Worm (Caenorhabditis elegans) whole organism, L2 larva: ENCODE data around the gene nbs-1.

Source experiments
- C34F6.9 ChIP-seq: fragments of 150-350 bp; optimal IDR thresholded peaks from 2 replicates; lab custom pipeline; 2014; ENCODE audit warnings: missing biosample characterization, missing genetic modification characterization
- F13H6.1 ChIP-seq: sonication (generic microtip); optimal IDR thresholded peaks from 2 replicates; lab custom pipeline; 2016; ENCODE audit warnings: missing genetic modification characterization, missing compliant biosample characterization
- R02D3.7 ChIP-seq: fragments of 150-350 bp; optimal IDR thresholded peaks from 2 replicates; lab custom pipeline; 2014; ENCODE audit warnings: missing biosample characterization, missing genetic modification characterization
- Y55F3AM.14 ChIP-seq: fragments of 200-800 bp; sonication (Bioruptor generic); optimal IDR thresholded peaks from 2 replicates; lab custom pipeline; 2018; ENCODE audit warnings: mild to moderate bottlenecking, missing genetic modification characterization, missing compliant biosample characterization
- ZK546.5 ChIP-seq: sonication (generic microtip); optimal IDR thresholded peaks from 2 replicates; lab custom pipeline; 2017; ENCODE audit warnings: missing biosample characterization, missing genetic modification characterization
- alr-1 ChIP-seq: fragments of 150-350 bp; optimal IDR thresholded peaks from 2 replicates; lab custom pipeline; 2014; ENCODE audit warnings: missing biosample characterization, missing genetic modification characterization
- ama-1 ChIP-seq: fragments of 150-350 bp; optimal IDR thresholded peaks from 2 replicates; lab custom pipeline; 2018; ENCODE audit warnings: inconsistent platforms
- blmp-1 ChIP-seq: sonication (generic microtip); optimal IDR thresholded peaks from 2 replicates; lab custom pipeline; 2017; ENCODE audit warnings: missing genetic modification characterization, mild to moderate bottlenecking, missing compliant biosample characterization, antibody characterized with exemption, moderate library complexity; ENCODE audit not compliant: insufficient read depth
- ceh-16 ChIP-seq: fragments of 150-350 bp; optimal IDR thresholded peaks from 2 replicates; lab custom pipeline; 2014; ENCODE audit warnings: missing biosample characterization, missing genetic modification characterization
- ceh-82 ChIP-seq: fragments of 150-350 bp; optimal IDR thresholded peaks from 2 replicates; lab custom pipeline; 2014; ENCODE audit warnings: missing biosample characterization, missing genetic modification characterization
- crh-2 ChIP-seq: sonication (generic microtip); optimal IDR thresholded peaks from 2 replicates; lab custom pipeline; 2017; ENCODE audit warnings: missing biosample characterization, missing genetic modification characterization
- dmd-4 ChIP-seq: sonication (generic microtip); optimal IDR thresholded peaks from 2 replicates; lab custom pipeline; 2017; ENCODE audit warnings: missing biosample characterization, missing genetic modification characterization
- egl-27 ChIP-seq: sonication (generic microtip); optimal IDR thresholded peaks from 3 replicates; lab custom pipeline; 2017; ENCODE audit warnings: missing biosample characterization, missing genetic modification reagents, missing genetic modification characterization
- elt-1 ChIP-seq: fragments of 150-350 bp; optimal IDR thresholded peaks from 2 replicates; lab custom pipeline; 2014; ENCODE audit warnings: missing biosample characterization, missing genetic modification characterization
- elt-3 ChIP-seq: sonication (generic microtip); optimal IDR thresholded peaks from 2 replicates; lab custom pipeline; 2017; ENCODE audit warnings: missing biosample characterization, missing genetic modification characterization
- fos-1 ChIP-seq: fragments of 150-350 bp; optimal IDR thresholded peaks from 2 replicates; lab custom pipeline; 2014; ENCODE audit warnings: missing biosample characterization, missing genetic modification characterization
- gmeb-1 ChIP-seq: fragments of 150-350 bp; optimal IDR thresholded peaks from 2 replicates; lab custom pipeline; 2014; ENCODE audit warnings: missing biosample characterization, missing genetic modification characterization
- lin-11 ChIP-seq: fragments of 150-350 bp; sonication (generic microtip); optimal IDR thresholded peaks from 2 replicates; lab custom pipeline; 2014; ENCODE audit warnings: missing biosample characterization, missing genetic modification characterization, inconsistent platforms, mixed read lengths
- lin-13 ChIP-seq: fragments of 150-350 bp; optimal IDR thresholded peaks from 2 replicates; lab custom pipeline; 2014; ENCODE audit warnings: missing biosample characterization, missing genetic modification reagents, missing genetic modification characterization
- lin-39 ChIP-seq: fragments of 150-350 bp; optimal IDR thresholded peaks from 2 replicates; lab custom pipeline; 2014; ENCODE audit warnings: missing biosample characterization, missing genetic modification reagents, missing genetic modification characterization
- lsy-2 ChIP-seq, 2 experiments: fragments of 150-350 bp in 1 of 2; sonication (generic microtip) in 1 of 2; optimal IDR thresholded peaks; 2 replicates each; lab custom pipeline; 2014 to 2017; ENCODE audit warnings: missing biosample characterization in 2 of 2, missing genetic modification characterization in 2 of 2
- mab-5 ChIP-seq: fragments of 150-350 bp; optimal IDR thresholded peaks from 2 replicates; lab custom pipeline; 2014; ENCODE audit warnings: missing biosample characterization, missing genetic modification characterization
- mbf-1 ChIP-seq: sonication (generic microtip); optimal IDR thresholded peaks from 2 replicates; lab custom pipeline; 2017; ENCODE audit warnings: missing biosample characterization, missing genetic modification characterization
- mdl-1 ChIP-seq, 2 experiments: fragments of 150-350 bp in 1 of 2; sonication (generic microtip) in 1 of 2; optimal IDR thresholded peaks; 2 replicates each; lab custom pipeline; 2017; ENCODE audit warnings: missing biosample characterization in 2 of 2, missing genetic modification characterization in 2 of 2
- nhr-10 ChIP-seq: sonication (generic microtip); optimal IDR thresholded peaks from 2 replicates; lab custom pipeline; 2017; ENCODE audit warnings: missing biosample characterization, missing genetic modification characterization
- nhr-11 ChIP-seq: fragments of 150-350 bp; optimal IDR thresholded peaks from 2 replicates; lab custom pipeline; 2014; ENCODE audit warnings: missing biosample characterization, missing genetic modification characterization
- nhr-12 ChIP-seq: fragments of 150-350 bp; optimal IDR thresholded peaks from 2 replicates; lab custom pipeline; 2014; ENCODE audit warnings: missing biosample characterization, missing genetic modification characterization
- nhr-129 ChIP-seq: fragments of 150-350 bp; optimal IDR thresholded peaks from 2 replicates; lab custom pipeline; 2014; ENCODE audit warnings: missing biosample characterization, missing genetic modification characterization
- nhr-21 ChIP-seq: fragments of 150-350 bp; optimal IDR thresholded peaks from 2 replicates; lab custom pipeline; 2014; ENCODE audit warnings: missing biosample characterization, missing genetic modification characterization
- nhr-237 ChIP-seq: fragments of 150-350 bp; optimal IDR thresholded peaks from 2 replicates; lab custom pipeline; 2014; ENCODE audit warnings: missing biosample characterization, missing genetic modification characterization
- nhr-25 ChIP-seq: fragments of 150-350 bp; sonication (generic microtip); optimal IDR thresholded peaks from 3 replicates; lab custom pipeline; 2014; ENCODE audit warnings: missing biosample characterization, missing genetic modification characterization
- nhr-6 ChIP-seq: fragments of 150-350 bp; optimal IDR thresholded peaks from 2 replicates; lab custom pipeline; 2014; ENCODE audit warnings: missing biosample characterization, missing genetic modification characterization
- nhr-77 ChIP-seq: fragments of 150-350 bp; optimal IDR thresholded peaks from 2 replicates; lab custom pipeline; 2014; ENCODE audit warnings: missing biosample characterization, missing genetic modification characterization
- skn-1 ChIP-seq: sonication (generic microtip); optimal IDR thresholded peaks from 2 replicates; lab custom pipeline; 2017; ENCODE audit warnings: missing biosample characterization, missing genetic modification characterization
- sma-3 ChIP-seq: sonication (generic microtip); optimal IDR thresholded peaks from 2 replicates; lab custom pipeline; 2016; ENCODE audit warnings: missing genetic modification reagents, missing genetic modification characterization, missing compliant biosample characterization
- sma-9 ChIP-seq, 2 experiments: fragments of 150-350 bp in 1 of 2; sonication (generic microtip) in 1 of 2; optimal IDR thresholded peaks; 2 replicates each; lab custom pipeline; 2014 to 2016; ENCODE audit warnings: missing genetic modification characterization in 2 of 2, mild to moderate bottlenecking in 1 of 2, missing biosample characterization in 1 of 2, missing compliant biosample characterization in 1 of 2, missing genetic modification reagents in 1 of 2, moderate library complexity in 1 of 2
- snpc-4 ChIP-seq: fragments of 150-350 bp; optimal IDR thresholded peaks from 2 replicates; lab custom pipeline; 2014; ENCODE audit warnings: missing biosample characterization, missing genetic modification characterization
- unc-39 ChIP-seq: fragments of 150-350 bp; optimal IDR thresholded peaks from 2 replicates; lab custom pipeline; 2014; ENCODE audit warnings: missing biosample characterization, missing genetic modification characterization
- unc-55 ChIP-seq: fragments of 150-350 bp; sonication (generic microtip); optimal IDR thresholded peaks from 3 replicates; lab custom pipeline; 2014; ENCODE audit warnings: missing biosample characterization, missing genetic modification reagents, missing genetic modification characterization
- unc-62 ChIP-seq: fragments of 150-350 bp; optimal IDR thresholded peaks from 2 replicates; lab custom pipeline; 2014; ENCODE audit warnings: missing biosample characterization, missing genetic modification reagents, missing genetic modification characterization
- zag-1 ChIP-seq: fragments of 150-350 bp; optimal IDR thresholded peaks from 2 replicates; lab custom pipeline; 2014; ENCODE audit warnings: missing biosample characterization, missing genetic modification characterization
- ztf-1 ChIP-seq: fragments of 200-800 bp; sonication (Bioruptor generic); conservative IDR thresholded peaks from 2 replicates; pipeline ENCODE4 v1.3.6; 2022; ENCODE audit warnings: missing genetic modification characterization, missing compliant biosample characterization
- ztf-11 ChIP-seq: sonication (generic microtip); optimal IDR thresholded peaks from 2 replicates; lab custom pipeline; 2017; ENCODE audit warnings: missing biosample characterization, missing genetic modification characterization
- ztf-4 ChIP-seq: fragments of 150-350 bp; optimal IDR thresholded peaks from 2 replicates; lab custom pipeline; 2014; ENCODE audit warnings: missing biosample characterization, missing genetic modification characterization

The nbs-1 gene

DNA sequence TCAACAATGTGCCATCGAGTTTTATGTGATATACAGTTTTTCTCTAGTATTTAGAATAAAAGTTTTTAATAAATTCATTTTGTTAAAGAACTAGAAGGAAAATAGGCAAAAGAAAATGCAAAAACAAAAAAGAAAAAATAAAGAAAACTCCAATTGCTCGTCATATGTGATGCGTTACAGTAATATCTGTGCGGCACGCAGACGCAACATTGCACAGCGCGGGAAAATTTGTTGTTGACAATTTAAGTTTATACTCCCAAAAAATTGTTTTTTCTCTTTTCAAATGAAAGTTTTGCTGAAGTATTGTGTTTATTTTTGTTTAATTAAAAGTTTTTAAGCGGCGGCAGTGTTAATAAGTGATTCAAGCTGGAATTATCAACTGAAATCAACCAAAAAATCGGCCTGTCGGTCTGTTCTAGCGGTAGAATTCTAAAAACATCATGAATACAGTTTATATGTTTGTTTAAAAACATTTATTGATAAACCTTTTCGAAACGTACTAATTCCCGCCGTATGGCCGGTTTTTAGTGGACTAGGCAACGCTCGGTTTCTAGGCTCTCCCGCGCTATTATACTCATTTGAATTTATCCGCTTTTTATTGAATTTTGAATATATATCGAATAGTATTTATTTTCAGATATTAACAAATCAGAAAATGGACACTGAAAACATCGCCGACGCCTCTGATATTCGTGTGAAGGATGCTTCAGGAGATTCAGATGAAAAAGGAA lies 9.9 kb upstream of the nbs-1 start, which contains the start of gene nasp-1:
nasp-1 (plus strand) TSS at position 632 of the 731 bp plus-strand sequence.
- TF ChIP-seq lsy-2 (tag; optimal IDR thresholded peaks at IDR 0.05; lab: Kevin White, UChicago) (peak in 1 of 2 experiments; percentile 73), nhr-21 (tag; lab: Kevin White, UChicago) (no peak)
- TF ChIP-seq, all 48 proteins: peak for 1

DNA sequence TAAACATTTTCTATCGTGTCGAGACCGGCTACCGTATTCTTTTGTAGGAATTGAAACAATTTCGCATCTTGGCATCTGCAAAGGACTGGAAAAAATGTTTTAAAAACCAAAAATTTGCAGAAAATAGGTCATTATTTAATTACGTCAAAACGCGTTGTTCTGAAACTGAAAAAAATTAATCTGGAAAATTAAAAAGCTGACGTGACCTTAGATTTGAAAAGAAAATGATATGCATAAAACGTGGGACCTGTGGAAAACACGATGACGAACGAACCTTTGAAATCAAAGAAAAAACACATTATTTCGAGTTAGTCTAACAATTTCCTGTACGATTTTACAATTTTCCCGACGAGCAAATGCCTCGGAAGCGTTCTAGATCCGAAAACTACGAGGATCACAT lies 7.9 kb upstream of the nbs-1 start, which contains the start of gene C09H10.9:
C09H10.9 (plus strand) TSS at position 301 of the 400 bp plus-strand sequence.
- TF ChIP-seq alr-1 = no peak
- TF ChIP-seq gmeb-1 (tag; lab: Kevin White, UChicago) = no peak
- TF ChIP-seq mdl-1 (tag; optimal IDR thresholded peaks at IDR 0.05; lab: Kevin White, UChicago) = no peak
- no peak for TF ChIP-seq nhr-77 (tag; lab: Kevin White, UChicago)
- TF ChIP-seq nhr-21 (tag; lab: Kevin White, UChicago) = no peak
- TF ChIP-seq elt-1 = no peak
- TF ChIP-seq crh-2 (tag; lab: Kevin White, UChicago) = no peak
- no peak for TF ChIP-seq ama-1 (lab: Kevin White, UChicago)
- TF ChIP-seq C34F6.9 (tag; lab: Kevin White, UChicago) = no peak
- TF ChIP-seq nhr-25 (tag; lab: Kevin White, UChicago) = no peak
- no peak for TF ChIP-seq nhr-237 (tag; lab: Kevin White, UChicago)
- TF ChIP-seq lin-11 (tag; lab: Kevin White, UChicago) = no peak
- no peak for TF ChIP-seq egl-27 (tag; lab: Kevin White, UChicago)
- no peak for TF ChIP-seq zag-1 (tag; lab: Kevin White, UChicago)
- TF ChIP-seq snpc-4 = no peak
- no peak for TF ChIP-seq unc-39
- TF ChIP-seq nhr-6 = no peak
- no peak for TF ChIP-seq R02D3.7 (tag; lab: Kevin White, UChicago)
- TF ChIP-seq lin-13 = no peak
- no peak for TF ChIP-seq nhr-11 (tag; lab: Kevin White, UChicago)

DNA sequence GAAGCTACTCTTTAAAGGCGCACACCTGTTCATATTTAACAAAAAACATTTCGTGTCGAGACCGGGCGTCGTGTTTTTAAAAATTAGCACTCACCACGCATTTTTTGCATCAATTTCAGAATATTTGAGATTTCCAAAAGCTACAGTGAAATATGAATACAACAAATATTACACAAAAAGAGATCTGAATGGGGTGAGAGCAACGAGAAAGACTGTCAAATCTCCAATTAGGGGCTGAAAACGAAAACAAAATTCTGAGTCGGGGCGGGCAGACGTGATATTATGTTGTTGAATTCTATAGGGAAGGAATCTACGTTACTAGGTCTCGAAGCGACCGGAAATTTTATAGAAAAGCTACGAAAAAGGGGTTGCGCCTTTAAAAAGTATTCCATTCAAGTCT lies 7.4 kb upstream of the nbs-1 start, which contains the start of gene C09H10.5:
C09H10.5 (minus strand) TSS at position 101 of the 400 bp plus-strand sequence.
- TF ChIP-seq F13H6.1 (tag; lab: Kevin White, UChicago) = no peak
- no peak for TF ChIP-seq dmd-4 (tag; lab: Kevin White, UChicago)
- no peak for TF ChIP-seq elt-3 (tag; lab: Kevin White, UChicago)

DNA sequence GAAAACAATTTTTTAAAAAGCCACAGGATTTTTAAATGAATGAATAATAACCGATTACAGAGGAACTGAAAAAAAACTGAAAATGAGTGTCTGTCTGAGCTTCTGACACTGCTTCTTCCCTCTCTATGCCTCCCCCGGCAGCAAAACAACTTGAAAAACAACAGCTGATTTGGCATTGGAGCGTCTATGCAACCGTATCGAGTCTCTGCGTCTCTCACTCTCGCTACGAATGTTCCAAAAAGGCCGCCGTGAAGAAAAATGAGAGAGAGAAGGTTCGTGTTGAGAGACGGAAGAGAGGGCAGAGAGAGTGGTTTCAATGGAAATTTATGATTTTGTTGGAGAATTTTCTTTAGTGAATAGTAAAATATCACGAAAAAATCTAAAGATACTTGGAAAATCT lies 6.8 kb upstream of the nbs-1 start:
- TF ChIP-seq ceh-82 (tag; lab: Kevin White, UChicago) (no peak), unc-39 (no peak), ceh-16 (tag; lab: Kevin White, UChicago) (no peak), nhr-129 (peak; percentile 89), mab-5 (tag; lab: Kevin White, UChicago) (no peak), mdl-1 (tag; optimal IDR thresholded peaks at IDR 0.05; lab: Kevin White, UChicago) (peak in 1 of 2 experiments; percentile 4), mbf-1 (tag; lab: Kevin White, UChicago) (no peak), elt-1 (no peak), sma-3 (peak; percentile 29), gmeb-1 (tag; lab: Kevin White, UChicago) (peak; percentile 59), lin-39 (no peak), nhr-10 (tag; lab: Kevin White, UChicago) (no peak), ztf-1 (GFP tag; lab: Robert Waterston, UW) (no peak), ama-1 (lab: Kevin White, UChicago) (no peak), nhr-77 (tag; lab: Kevin White, UChicago) (no peak), lin-13 (peak; percentile 51), crh-2 (tag; lab: Kevin White, UChicago) (peak; percentile 75), skn-1 (tag; lab: Kevin White, UChicago) (no peak), unc-62 (GFP tag; lab: Kevin White, UChicago) (no peak), nhr-12 (tag; lab: Kevin White, UChicago) (no peak), nhr-21 (tag; lab: Kevin White, UChicago) (no peak), unc-55 (GFP tag; lab: Kevin White, UChicago) (peak; percentile 80), lsy-2 (tag; optimal IDR thresholded peaks at IDR 0.05; lab: Kevin White, UChicago) (peak; percentile 52 to 82), blmp-1 (tag; lab: Kevin White, UChicago) (no peak), nhr-25 (tag; lab: Kevin White, UChicago) (peak; percentile 20), fos-1 (tag; lab: Kevin White, UChicago) (peak; percentile 37), nhr-11 (tag; lab: Kevin White, UChicago) (no peak), nhr-6 (no peak), ZK546.5 (tag; lab: Kevin White, UChicago) (no peak), ztf-4 (no peak), snpc-4 (peak; percentile 8), elt-3 (tag; lab: Kevin White, UChicago) (no peak), F13H6.1 (tag; lab: Kevin White, UChicago) (peak; percentile 45), sma-9 (GFP tag; optimal IDR thresholded peaks at IDR 0.05; lab: Kevin White, UChicago) (peak; percentile 50), sma-9 (tag; optimal IDR thresholded peaks at IDR 0.05; lab: Kevin White, UChicago) (no peak), dmd-4 (tag; lab: Kevin White, UChicago) (no peak), Y55F3AM.14 (GFP tag; lab: Kevin White, UChicago) (no peak), nhr-237 (tag; lab: Kevin White, UChicago) (no peak), ztf-11 (tag; lab: Kevin White, UChicago) (no peak)
